Fruit fly (Drosophila melanogaster) whole organism, embryonic: ENCODE measurements around the gene AhcyL1.

ENCODE experiments used
- B-H2 ChIP-seq: fragments of 200-800 bp; sonication (Bioruptor generic); optimal IDR thresholded peaks from 2 replicates; lab custom pipeline; 2018; ENCODE audit warnings: missing biosample characterization, mild to moderate bottlenecking, missing genetic modification characterization
- CG10147 ChIP-seq: fragments of 200-800 bp; sonication (Bioruptor generic); optimal IDR thresholded peaks from 2 replicates; lab custom pipeline; 2019; ENCODE audit warnings: missing biosample characterization, mild to moderate bottlenecking, missing genetic modification characterization, moderate library complexity
- CG11696 ChIP-seq: fragments of 200-800 bp; sonication (Bioruptor generic); IDR thresholded peaks from 2 replicates; pipeline ENCODE4 v1.3.6; 2022; ENCODE audit warnings: missing biosample characterization, missing genetic modification characterization
- CG12391 ChIP-seq: fragments of 200-800 bp; sonication (Bioruptor generic); optimal IDR thresholded peaks from 3 replicates; lab custom pipeline; 2018; ENCODE audit warnings: missing biosample characterization, mild to moderate bottlenecking, missing genetic modification characterization, moderate library complexity
- CG12769 ChIP-seq: fragments of 200-800 bp; sonication (Bioruptor generic); optimal IDR thresholded peaks from 2 replicates; lab custom pipeline; 2019; ENCODE audit warnings: missing biosample characterization, mild to moderate bottlenecking, missing genetic modification characterization, moderate library complexity
- CG14667 ChIP-seq: fragments of 200-800 bp; sonication (Bioruptor generic); IDR thresholded peaks from 2 replicates; pipeline ENCODE4 v1.3.6; 2022; ENCODE audit warnings: missing biosample characterization, missing genetic modification characterization
- CG14965 ChIP-seq: fragments of 200-800 bp; sonication (Bioruptor generic); optimal IDR thresholded peaks from 2 replicates; lab custom pipeline; 2016; ENCODE audit warnings: missing biosample characterization, missing genetic modification characterization, borderline replicate concordance
- CG16779 ChIP-seq: fragments of 200-800 bp; sonication (Bioruptor generic); IDR thresholded peaks from 2 replicates; pipeline ENCODE4 v1.3.6; 2022; ENCODE audit warnings: missing biosample characterization, missing genetic modification characterization
- CG17568 ChIP-seq: fragments of 200-800 bp; sonication (Bioruptor generic); optimal IDR thresholded peaks from 2 replicates; lab custom pipeline; 2018; ENCODE audit warnings: missing biosample characterization, mild to moderate bottlenecking, missing genetic modification characterization, moderate library complexity
- CG17612 ChIP-seq: fragments of 200-800 bp; sonication (Bioruptor generic); IDR thresholded peaks from 2 replicates; pipeline ENCODE4 v1.3.6; 2022; ENCODE audit warnings: missing biosample characterization, missing genetic modification characterization
- CG2202 ChIP-seq: fragments of 200-800 bp; sonication (Bioruptor generic); optimal IDR thresholded peaks from 2 replicates; lab custom pipeline; 2018; ENCODE audit warnings: missing biosample characterization, mild to moderate bottlenecking, missing genetic modification characterization
- CG2678 ChIP-seq: fragments of 200-800 bp; sonication (Bioruptor generic); optimal IDR thresholded peaks from 3 replicates; lab custom pipeline; 2019; ENCODE audit warnings: missing biosample characterization, mild to moderate bottlenecking, missing genetic modification characterization, moderate library complexity
- CG31388 ChIP-seq: fragments of 200-800 bp; sonication (Bioruptor generic); optimal IDR thresholded peaks from 2 replicates; lab custom pipeline; 2016; ENCODE audit warnings: missing biosample characterization, missing genetic modification characterization
- CG32532 ChIP-seq: fragments of 200-800 bp; sonication (Bioruptor generic); IDR thresholded peaks from 2 replicates; pipeline ENCODE4 v1.3.6; 2022; ENCODE audit warnings: missing biosample characterization, missing genetic modification characterization
- CG3281 ChIP-seq: fragments of 200-800 bp; sonication (Bioruptor generic); optimal IDR thresholded peaks from 3 replicates; lab custom pipeline; 2017; ENCODE audit warnings: missing biosample characterization, mild to moderate bottlenecking, missing genetic modification characterization
- CG3838 ChIP-seq: fragments of 200-800 bp; sonication (Bioruptor generic); optimal IDR thresholded peaks from 3 replicates; lab custom pipeline; 2016; ENCODE audit warnings: missing biosample characterization, missing genetic modification characterization
- CG5953 ChIP-seq: fragments of 200-800 bp; sonication (Bioruptor generic); IDR thresholded peaks from 2 replicates; pipeline ENCODE4 v1.3.6; 2022; ENCODE audit warnings: missing biosample characterization, missing genetic modification characterization
- Dad ChIP-seq: fragments of 200-800 bp; sonication (Bioruptor generic); optimal IDR thresholded peaks from 3 replicates; lab custom pipeline; 2016; ENCODE audit warnings: missing biosample characterization, missing genetic modification characterization
- Dip3 ChIP-seq: fragments of 200-800 bp; sonication (Bioruptor generic); optimal IDR thresholded peaks from 3 replicates; lab custom pipeline; 2016; ENCODE audit warnings: missing biosample characterization, missing genetic modification characterization
- E2f1 ChIP-seq: fragments of 200-800 bp; sonication (Bioruptor generic); IDR thresholded peaks from 2 replicates; pipeline ENCODE4 v1.3.6; 2022; ENCODE audit warnings: missing biosample characterization, missing genetic modification characterization
- ERR ChIP-seq: fragments of 200-800 bp; sonication (Bioruptor generic); optimal IDR thresholded peaks from 2 replicates; lab custom pipeline; 2016; ENCODE audit warnings: missing biosample characterization, missing genetic modification characterization
- Ets65A ChIP-seq: fragments of 200-800 bp; sonication (Bioruptor generic); peaks from one replicate; lab custom pipeline; 2016; ENCODE audit warnings: missing biosample characterization, missing genetic modification characterization
- Fer3 ChIP-seq: fragments of 200-800 bp; sonication (Bioruptor generic); optimal IDR thresholded peaks from 2 replicates; lab custom pipeline; 2018; ENCODE audit warnings: missing biosample characterization, mild to moderate bottlenecking, missing genetic modification characterization, moderate library complexity
- GATAe ChIP-seq: fragments of 200-800 bp; sonication (Bioruptor generic); conservative IDR thresholded peaks from 2 replicates; pipeline ENCODE4 v1.3.6; 2022; ENCODE audit warnings: missing biosample characterization, missing genetic modification characterization
- Gsc ChIP-seq: fragments of 200-800 bp; sonication (Bioruptor generic); IDR thresholded peaks from 2 replicates; pipeline ENCODE4 v1.3.6; 2022; ENCODE audit warnings: missing biosample characterization, missing genetic modification characterization
- Hmx ChIP-seq: fragments of 200-800 bp; sonication (Bioruptor generic); optimal IDR thresholded peaks from 2 replicates; lab custom pipeline; 2016; ENCODE audit warnings: missing biosample characterization, missing genetic modification characterization
- Hr3 ChIP-seq: fragments of 200-800 bp; sonication (Bioruptor generic); optimal IDR thresholded peaks from 3 replicates; lab custom pipeline; 2016; ENCODE audit warnings: missing biosample characterization, missing genetic modification characterization
- Max ChIP-seq: fragments of 200-800 bp; sonication (Bioruptor generic); optimal IDR thresholded peaks from 2 replicates; lab custom pipeline; 2016; ENCODE audit warnings: missing biosample characterization, mild to moderate bottlenecking, missing genetic modification characterization
- NK7.1 ChIP-seq: fragments of 200-800 bp; sonication (Bioruptor generic); optimal IDR thresholded peaks from 3 replicates; lab custom pipeline; 2016; ENCODE audit warnings: missing biosample characterization, missing genetic modification characterization
- Ravus ChIP-seq: fragments of 200-800 bp; sonication (Bioruptor generic); IDR thresholded peaks from 2 replicates; pipeline ENCODE4 v1.3.6; 2022; ENCODE audit warnings: missing biosample characterization, missing genetic modification characterization
- bowl ChIP-seq: fragments of 200-800 bp; sonication (Bioruptor generic); IDR thresholded peaks from 2 replicates; pipeline ENCODE4 v1.3.6; 2022; ENCODE audit warnings: missing biosample characterization, missing genetic modification characterization
- br ChIP-seq: fragments of >200 bp; optimal IDR thresholded peaks from 2 replicates; lab custom pipeline; 2017
- chm ChIP-seq: fragments of 200-800 bp; sonication (Bioruptor generic); IDR thresholded peaks from 2 replicates; pipeline ENCODE4 v1.3.6; 2022; ENCODE audit warnings: missing biosample characterization, missing genetic modification characterization
- da ChIP-seq: fragments of 200-800 bp; sonication (Bioruptor generic); optimal IDR thresholded peaks from 2 replicates; lab custom pipeline; 2016; ENCODE audit warnings: missing biosample characterization, missing genetic modification characterization
- dan ChIP-seq: fragments of 200-800 bp; sonication (Bioruptor generic); IDR thresholded peaks from 2 replicates; pipeline ENCODE4 v1.3.6; 2022; ENCODE audit warnings: missing biosample characterization, missing genetic modification characterization
- danr ChIP-seq: fragments of 200-800 bp; sonication (Bioruptor generic); IDR thresholded peaks from 2 replicates; pipeline ENCODE4 v1.3.6; 2022; ENCODE audit warnings: missing biosample characterization, missing genetic modification characterization
- fu2 ChIP-seq: fragments of 200-800 bp; sonication (Bioruptor generic); optimal IDR thresholded peaks from 2 replicates; lab custom pipeline; 2016; ENCODE audit warnings: missing biosample characterization, missing genetic modification characterization
- grau ChIP-seq: fragments of 200-800 bp; optimal IDR thresholded peaks from 3 replicates; lab custom pipeline; 2019; ENCODE audit warnings: missing biosample characterization, mild to moderate bottlenecking, missing genetic modification characterization, moderate library complexity
- grn ChIP-seq: fragments of 200-800 bp; sonication (Bioruptor generic); optimal IDR thresholded peaks from 3 replicates; lab custom pipeline; 2017; ENCODE audit warnings: missing biosample characterization, missing genetic modification characterization
- gro ChIP-seq: fragments of 200-800 bp; sonication (Bioruptor generic); optimal IDR thresholded peaks from 2 replicates; lab custom pipeline; 2016; ENCODE audit warnings: missing biosample characterization, missing genetic modification characterization
- jing ChIP-seq: fragments of 200-800 bp; sonication (Bioruptor generic); optimal IDR thresholded peaks from 2 replicates; lab custom pipeline; 2018; ENCODE audit warnings: missing biosample characterization, mild to moderate bottlenecking, missing genetic modification characterization
- kah ChIP-seq: fragments of 200-800 bp; sonication (Bioruptor generic); optimal IDR thresholded peaks from 2 replicates; lab custom pipeline; 2018; ENCODE audit warnings: missing biosample characterization, mild to moderate bottlenecking, missing genetic modification characterization
- kni ChIP-seq: fragments of 200-800 bp; sonication (Bioruptor generic); optimal IDR thresholded peaks from 3 replicates; lab custom pipeline; 2017; ENCODE audit warnings: mild to moderate bottlenecking, missing biosample characterization, missing genetic modification reagents, missing genetic modification characterization
- lab ChIP-seq: fragments of 200-800 bp; sonication (Bioruptor generic); optimal IDR thresholded peaks from 3 replicates; lab custom pipeline; 2017; ENCODE audit warnings: missing biosample characterization, missing genetic modification characterization, mild to moderate bottlenecking, moderate library complexity, missing genetic modification reagents
- onecut ChIP-seq: fragments of 200-800 bp; sonication (Bioruptor generic); IDR thresholded peaks from 2 replicates; pipeline ENCODE4 v1.3.6; 2022; ENCODE audit warnings: missing biosample characterization, missing genetic modification characterization
- pros ChIP-seq: fragments of 200-800 bp; sonication (Bioruptor generic); optimal IDR thresholded peaks from 3 replicates; lab custom pipeline; 2019; ENCODE audit warnings: missing biosample characterization, mild to moderate bottlenecking, missing genetic modification characterization, moderate library complexity
- sc ChIP-seq, 3 experiments: fragments of >200 bp in 2 of 3; fragments of 200-800 bp in 1 of 3; sonication (Bioruptor generic) in 1 of 3; optimal IDR thresholded peaks; 2 replicates in 2 of 3; 3 replicates in 1 of 3; lab custom pipeline; 2017; ENCODE audit warnings: mild to moderate bottlenecking in 1 of 3, missing biosample characterization in 1 of 3, missing genetic modification characterization in 1 of 3, missing genetic modification reagents in 1 of 3
- slou ChIP-seq: fragments of 200-800 bp; sonication (Bioruptor generic); optimal IDR thresholded peaks from 3 replicates; lab custom pipeline; 2016; ENCODE audit warnings: missing biosample characterization, missing genetic modification characterization
- sob ChIP-seq: fragments of 200-800 bp; sonication (Bioruptor generic); IDR thresholded peaks from 2 replicates; pipeline ENCODE4 v1.3.6; 2022; ENCODE audit warnings: missing biosample characterization, missing genetic modification characterization
- yki ChIP-seq: fragments of >200 bp; optimal IDR thresholded peaks from 3 replicates; lab custom pipeline; 2018
- zen ChIP-seq: fragments of 200-800 bp; sonication (Bioruptor generic); optimal IDR thresholded peaks from 3 replicates; lab custom pipeline; 2018; ENCODE audit warnings: missing biosample characterization, mild to moderate bottlenecking, missing genetic modification characterization, moderate library complexity
- zfh1 ChIP-seq: fragments of 200-800 bp; sonication (Bioruptor generic); IDR thresholded peaks from 3 replicates; pipeline ENCODE4 v1.3.6; 2022; ENCODE audit warnings: missing biosample characterization, missing genetic modification characterization

The AhcyL1 gene

DNA sequence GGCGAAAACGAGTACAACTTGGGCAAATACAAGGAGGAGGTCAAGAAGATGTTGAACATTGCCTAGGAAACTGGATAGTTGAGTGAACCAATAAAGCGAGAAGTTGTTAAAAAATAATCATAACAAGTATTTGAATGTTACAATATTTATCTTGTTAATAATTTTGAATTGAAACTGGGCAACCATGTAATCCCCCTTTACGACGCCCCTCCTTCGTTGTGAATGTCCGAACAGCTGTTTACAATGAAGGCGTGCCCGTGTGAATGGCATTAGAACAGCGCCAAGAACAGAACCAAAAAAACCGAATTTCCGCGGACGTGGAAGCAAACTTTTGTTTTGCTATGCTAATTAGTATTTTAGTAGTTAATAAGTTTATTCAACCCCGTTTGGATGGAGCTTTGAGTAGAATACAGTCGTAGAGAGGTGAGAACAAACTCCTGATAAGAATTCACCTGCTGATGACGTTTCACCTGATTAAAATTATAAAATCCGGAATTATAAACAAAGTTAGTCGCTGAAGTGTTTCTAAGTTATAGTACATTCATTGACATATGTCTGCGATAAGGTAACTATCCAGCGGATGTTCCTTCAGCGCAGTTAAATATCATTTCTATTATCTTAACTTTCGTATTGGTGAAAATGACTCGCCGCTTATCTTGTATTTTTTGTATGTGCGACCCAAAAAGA, 10.0 kb upstream of the AhcyL1 start, which contains the start of gene Pgant6 (continued):
- TF ChIP-seq lab (GFP tag; lab: Kevin White, UChicago) (no peak), kah (GFP tag; lab: Kevin White, UChicago) (no peak), E2f1 (GFP tag; lab: Robert Waterston, UW) (no peak), onecut (GFP tag; lab: Robert Waterston, UW) (no peak), Gsc (GFP tag; lab: Robert Waterston, UW) (no peak), CG14667 (no peak), Hmx (no peak), B-H2 (no peak), Dad (GFP tag; lab: Kevin White, UChicago) (no peak), grn (no peak), CG2678 (tag; lab: Kevin White, UChicago) (no peak), Dip3 (GFP tag; lab: Kevin White, UChicago) (no peak), CG3281 (no peak), CG14965 (GFP tag; lab: Kevin White, UChicago) (no peak), sc (optimal IDR thresholded peaks at IDR 0.05; lab: Kevin White, UChicago) (no peak), sc (GFP tag; optimal IDR thresholded peaks at IDR 0.05; lab: Kevin White, UChicago) (no peak), da (GFP tag; lab: Kevin White, UChicago) (no peak), fu2 (peak; percentile 15), bowl (GFP tag; lab: Robert Waterston, UW) (no peak), br (lab: Kevin White, UChicago) (no peak), pros (GFP tag; lab: Kevin White, UChicago) (no peak), Ravus (GFP tag; lab: Robert Waterston, UW) (no peak), CG3838 (GFP tag; lab: Kevin White, UChicago) (no peak), CG31388 (GFP tag; lab: Kevin White, UChicago) (no peak), CG12769 (tag; lab: Kevin White, UChicago) (no peak), Fer3 (tag; lab: Kevin White, UChicago) (no peak), zfh1 (GFP tag; lab: Robert Waterston, UW) (0 out of 3 replicates have a peak, but pooled peaks have one; percentile 22), CG17568 (GFP tag; lab: Kevin White, UChicago) (no peak), zen (tag; lab: Kevin White, UChicago) (no peak), chm (GFP tag; lab: Robert Waterston, UW) (no peak), CG16779 (GFP tag; lab: Robert Waterston, UW) (no peak), CG12391 (tag; lab: Kevin White, UChicago) (no peak), jing (no peak), CG17612 (GFP tag; lab: Robert Waterston, UW) (no peak), ERR (GFP tag; lab: Kevin White, UChicago) (no peak), gro (no peak), Max (GFP tag; lab: Kevin White, UChicago) (no peak), dan (GFP tag; lab: Robert Waterston, UW) (no peak), CG2202 (tag; lab: Kevin White, UChicago) (no peak), kni (GFP tag; lab: Kevin White, UChicago) (no peak), CG5953 (no peak), sob (GFP tag; lab: Robert Waterston, UW) (no peak), CG10147 (GFP tag; lab: Kevin White, UChicago) (no peak), CG11696 (GFP tag; lab: Robert Waterston, UW) (no peak), slou (GFP tag; lab: Kevin White, UChicago) (no peak), danr (GFP tag; lab: Robert Waterston, UW) (no peak), NK7.1 (GFP tag; lab: Kevin White, UChicago) (no peak), Ets65A (GFP tag; lab: Kevin White, UChicago) (peak; percentile 9), grau (tag; lab: Kevin White, UChicago) (peak; percentile 24), yki (lab: Kevin White, UChicago) (no peak), GATAe (0 out of 2 replicates have a peak, but pooled peaks have one; percentile 25), Hr3 (GFP tag; lab: Kevin White, UChicago) (no peak), CG32532 (GFP tag; lab: Robert Waterston, UW) (peak; percentile 23; the same call in 1 of the 2 replicates)
